Fruit fly (Drosophila melanogaster) whole organism, embryonic: ENCODE measurements around the gene CG15818.

ENCODE experiments used
- Ada2b ChIP-seq: fragments of 200-800 bp; sonication (Bioruptor generic); IDR thresholded peaks from 2 replicates; pipeline ENCODE4 v1.3.6; 2022; ENCODE audit warnings: missing biosample characterization, missing genetic modification characterization
- Atf3 ChIP-seq: fragments of 200-800 bp; sonication (Bioruptor generic); optimal IDR thresholded peaks from 3 replicates; lab custom pipeline; 2016; ENCODE audit warnings: missing biosample characterization, missing genetic modification characterization
- Atf6 ChIP-seq: fragments of 200-800 bp; sonication (Bioruptor generic); IDR thresholded peaks from 2 replicates; pipeline ENCODE4 v1.3.6; 2022; ENCODE audit warnings: missing biosample characterization, missing genetic modification characterization
- CG10267 ChIP-seq: fragments of 200-800 bp; sonication (Bioruptor generic); optimal IDR thresholded peaks from 2 replicates; lab custom pipeline; 2018; ENCODE audit warnings: missing biosample characterization, mild to moderate bottlenecking, missing genetic modification characterization, moderate library complexity
- CG13287 ChIP-seq: fragments of 200-800 bp; sonication (Bioruptor generic); IDR thresholded peaks from 2 replicates; pipeline ENCODE4 v1.3.6; 2022; ENCODE audit warnings: missing biosample characterization, missing genetic modification characterization; ENCODE audit not compliant: partially characterized antibody
- CG13894 ChIP-seq: fragments of 200-800 bp; sonication (Bioruptor generic); optimal IDR thresholded peaks from 3 replicates; lab custom pipeline; 2018; ENCODE audit warnings: missing biosample characterization, mild to moderate bottlenecking, missing genetic modification characterization, moderate library complexity
- CG15269 ChIP-seq: fragments of 200-800 bp; sonication (Bioruptor generic); optimal IDR thresholded peaks from 2 replicates; lab custom pipeline; 2018; ENCODE audit warnings: missing biosample characterization, mild to moderate bottlenecking, missing genetic modification characterization, moderate library complexity
- CG15514 ChIP-seq: fragments of 200-800 bp; sonication (Bioruptor generic); optimal IDR thresholded peaks from 3 replicates; lab custom pipeline; 2017; ENCODE audit warnings: missing biosample characterization, missing genetic modification characterization, mild to moderate bottlenecking, moderate library complexity, missing genetic modification reagents
- CG1602 ChIP-seq: fragments of 200-800 bp; sonication (Bioruptor generic); optimal IDR thresholded peaks from 3 replicates; lab custom pipeline; 2016; ENCODE audit warnings: missing biosample characterization, missing genetic modification characterization
- CG17568 ChIP-seq: fragments of 200-800 bp; sonication (Bioruptor generic); optimal IDR thresholded peaks from 2 replicates; lab custom pipeline; 2018; ENCODE audit warnings: missing biosample characterization, mild to moderate bottlenecking, missing genetic modification characterization, moderate library complexity
- CG18619 ChIP-seq: fragments of 200-800 bp; sonication (Bioruptor generic); optimal IDR thresholded peaks from 3 replicates; lab custom pipeline; 2017; ENCODE audit warnings: missing biosample characterization, mild to moderate bottlenecking, missing genetic modification characterization
- CG4282 ChIP-seq: fragments of 200-800 bp; sonication (Bioruptor generic); optimal IDR thresholded peaks from 2 replicates; lab custom pipeline; 2016; ENCODE audit warnings: missing biosample characterization, missing genetic modification characterization
- CG5245 ChIP-seq: fragments of 200-800 bp; sonication (Bioruptor generic); optimal IDR thresholded peaks from 3 replicates; lab custom pipeline; 2016; ENCODE audit warnings: missing biosample characterization, missing genetic modification characterization
- CG5953 ChIP-seq: fragments of 200-800 bp; sonication (Bioruptor generic); IDR thresholded peaks from 2 replicates; pipeline ENCODE4 v1.3.6; 2022; ENCODE audit warnings: missing biosample characterization, missing genetic modification characterization
- CG6272 ChIP-seq: fragments of 200-800 bp; sonication (Bioruptor generic); IDR thresholded peaks from 2 replicates; pipeline ENCODE4 v1.3.6; 2022; ENCODE audit warnings: missing biosample characterization, missing genetic modification characterization
- CG6765 ChIP-seq: fragments of 200-800 bp; sonication (Bioruptor generic); optimal IDR thresholded peaks from 3 replicates; lab custom pipeline; 2017; ENCODE audit warnings: missing biosample characterization, mild to moderate bottlenecking, missing genetic modification characterization
- CG7372 ChIP-seq: fragments of 200-800 bp; sonication (Bioruptor generic); IDR thresholded peaks from 2 replicates; pipeline ENCODE4 v1.3.6; 2022; ENCODE audit warnings: missing biosample characterization, missing genetic modification characterization
- CG7963 ChIP-seq: fragments of 200-800 bp; sonication (Bioruptor generic); IDR thresholded peaks from 3 replicates; pipeline ENCODE4 v1.3.6; 2022; ENCODE audit warnings: missing biosample characterization, missing genetic modification characterization; ENCODE audit not compliant: partially characterized antibody
- CHES-1-like ChIP-seq: fragments of 200-800 bp; sonication (Bioruptor generic); optimal IDR thresholded peaks from 2 replicates; lab custom pipeline; 2016; ENCODE audit warnings: missing biosample characterization, missing genetic modification characterization
- CkIIα-i1 ChIP-seq: fragments of 200-800 bp; sonication (Bioruptor generic); IDR thresholded peaks from 2 replicates; pipeline ENCODE4 v1.3.6; 2022; ENCODE audit warnings: missing biosample characterization, missing genetic modification characterization
- D ChIP-seq, 2 experiments: fragments of 200-800 bp in 1 of 2; fragments of >200 bp in 1 of 2; sonication (Bioruptor generic) in 1 of 2; optimal IDR thresholded peaks; 2 replicates in 1 of 2; 3 replicates in 1 of 2; lab custom pipeline; 2017; ENCODE audit warnings: mild to moderate bottlenecking in 1 of 2, missing biosample characterization in 1 of 2, missing genetic modification characterization in 1 of 2, missing genetic modification reagents in 1 of 2
- Dek ChIP-seq: fragments of 200-800 bp; sonication (Bioruptor generic); optimal IDR thresholded peaks from 3 replicates; lab custom pipeline; 2019; ENCODE audit warnings: missing biosample characterization, mild to moderate bottlenecking, missing genetic modification characterization, moderate library complexity
- E2f2 ChIP-seq: fragments of 200-800 bp; sonication (Bioruptor generic); IDR thresholded peaks from 2 replicates; pipeline ENCODE4 v1.3.6; 2022; ENCODE audit warnings: missing biosample characterization, missing genetic modification characterization
- Fer1 ChIP-seq: fragments of 200-800 bp; sonication (Bioruptor generic); optimal IDR thresholded peaks from 2 replicates; lab custom pipeline; 2017; ENCODE audit warnings: missing biosample characterization, mild to moderate bottlenecking, missing genetic modification characterization
- Fer3 ChIP-seq: fragments of 200-800 bp; sonication (Bioruptor generic); optimal IDR thresholded peaks from 2 replicates; lab custom pipeline; 2018; ENCODE audit warnings: missing biosample characterization, mild to moderate bottlenecking, missing genetic modification characterization, moderate library complexity
- HLHmδ ChIP-seq: fragments of 200-800 bp; sonication (Bioruptor generic); optimal IDR thresholded peaks from 2 replicates; lab custom pipeline; 2018; ENCODE audit warnings: missing biosample characterization, mild to moderate bottlenecking, missing genetic modification characterization, moderate library complexity
- NC2α ChIP-seq: fragments of 200-800 bp; sonication (Bioruptor generic); optimal IDR thresholded peaks from 2 replicates; lab custom pipeline; 2016; ENCODE audit warnings: missing biosample characterization, missing genetic modification characterization
- NfI ChIP-seq: fragments of 200-800 bp; sonication (Bioruptor generic); optimal IDR thresholded peaks from 3 replicates; lab custom pipeline; 2018; ENCODE audit warnings: missing biosample characterization, mild to moderate bottlenecking, missing genetic modification characterization, moderate library complexity
- Poxn ChIP-seq: fragments of 200-800 bp; sonication (Bioruptor generic); IDR thresholded peaks from 2 replicates; pipeline ENCODE4 v1.3.6; 2022; ENCODE audit warnings: missing biosample characterization, missing genetic modification characterization
- Ptx1 ChIP-seq: fragments of 200-800 bp; sonication (Bioruptor generic); IDR thresholded peaks from 2 replicates; pipeline ENCODE4 v1.3.6; 2022; ENCODE audit warnings: missing biosample characterization, missing genetic modification characterization
- cato ChIP-seq: fragments of 200-800 bp; sonication (Bioruptor generic); optimal IDR thresholded peaks from 2 replicates; lab custom pipeline; 2016; ENCODE audit warnings: missing biosample characterization, missing genetic modification characterization, borderline replicate concordance
- chif ChIP-seq, 2 experiments: fragments of 200-800 bp; sonication (Bioruptor generic); optimal IDR thresholded peaks; 3 replicates each; lab custom pipeline; 2016; ENCODE audit warnings: missing biosample characterization in 2 of 2, missing genetic modification characterization in 2 of 2
- chm ChIP-seq: fragments of 200-800 bp; sonication (Bioruptor generic); IDR thresholded peaks from 2 replicates; pipeline ENCODE4 v1.3.6; 2022; ENCODE audit warnings: missing biosample characterization, missing genetic modification characterization
- ci ChIP-seq: fragments of 200-800 bp; sonication (Bioruptor generic); IDR thresholded peaks from 3 replicates; pipeline ENCODE4 v1.3.6; 2022; ENCODE audit warnings: missing biosample characterization, missing genetic modification characterization
- corto ChIP-seq: fragments of 200-800 bp; sonication (Bioruptor generic); optimal IDR thresholded peaks from 2 replicates; lab custom pipeline; 2016; ENCODE audit warnings: missing biosample characterization, mild to moderate bottlenecking, missing genetic modification characterization, moderate library complexity
- fru ChIP-seq: fragments of >200 bp; optimal IDR thresholded peaks from 2 replicates; lab custom pipeline; 2017
- gsb ChIP-seq: fragments of 200-800 bp; sonication (Bioruptor generic); IDR thresholded peaks from 2 replicates; pipeline ENCODE4 v1.3.6; 2022; ENCODE audit warnings: missing biosample characterization, missing genetic modification characterization
- hb ChIP-seq: fragments of 200-800 bp; sonication (Bioruptor generic); IDR thresholded peaks from 3 replicates; pipeline ENCODE4 v1.3.6; 2022; ENCODE audit warnings: missing biosample characterization, missing genetic modification characterization; ENCODE audit not compliant: partially characterized antibody
- kah ChIP-seq: fragments of 200-800 bp; sonication (Bioruptor generic); optimal IDR thresholded peaks from 2 replicates; lab custom pipeline; 2018; ENCODE audit warnings: missing biosample characterization, mild to moderate bottlenecking, missing genetic modification characterization
- knrl ChIP-seq: fragments of 200-800 bp; sonication (Bioruptor generic); IDR thresholded peaks from 3 replicates; pipeline ENCODE4 v1.3.6; 2022; ENCODE audit warnings: missing biosample characterization, missing genetic modification characterization; ENCODE audit not compliant: partially characterized antibody
- maf-S ChIP-seq: fragments of 200-800 bp; sonication (Bioruptor generic); optimal IDR thresholded peaks from 2 replicates; lab custom pipeline; 2016; ENCODE audit warnings: missing biosample characterization, missing genetic modification characterization
- nmo ChIP-seq: fragments of 200-800 bp; sonication (Bioruptor generic); optimal IDR thresholded peaks from 2 replicates; lab custom pipeline; 2018; ENCODE audit warnings: missing biosample characterization, mild to moderate bottlenecking, missing genetic modification characterization, moderate library complexity
- pb ChIP-seq: fragments of 200-800 bp; sonication (Bioruptor generic); optimal IDR thresholded peaks from 3 replicates; lab custom pipeline; 2016; ENCODE audit warnings: missing biosample characterization, missing genetic modification characterization
- pho ChIP-seq: fragments of 200-800 bp; sonication (Bioruptor generic); optimal IDR thresholded peaks from 2 replicates; lab custom pipeline; 2016; ENCODE audit warnings: missing biosample characterization, missing genetic modification characterization
- pum ChIP-seq: fragments of 200-800 bp; sonication (Bioruptor generic); optimal IDR thresholded peaks from 2 replicates; lab custom pipeline; 2016; ENCODE audit warnings: missing biosample characterization, missing genetic modification characterization
- slp2 ChIP-seq: fragments of 200-800 bp; sonication (Bioruptor generic); optimal IDR thresholded peaks from 2 replicates; lab custom pipeline; 2016; ENCODE audit warnings: missing biosample characterization, missing genetic modification characterization
- ttk ChIP-seq: fragments of 200-800 bp; sonication (Bioruptor generic); IDR thresholded peaks from 2 replicates; pipeline ENCODE4 v2.1.2; 2022; ENCODE audit warnings: missing biosample characterization, missing genetic modification characterization
- zen2 ChIP-seq: fragments of 200-800 bp; sonication (Bioruptor generic); IDR thresholded peaks from 3 replicates; pipeline ENCODE4 v1.3.6; 2022; ENCODE audit warnings: missing biosample characterization, missing genetic modification characterization; ENCODE audit not compliant: partially characterized antibody

CG15818 gene

dm6 chr2L:7436492-7437324, 26.0 kb downstream of the CG15818 start (continued):
- TF ChIP-seq NfI = peak; percentile 54
- TF ChIP-seq knrl (GFP tag; lab: Robert Waterston, UW) = no peak
- TF ChIP-seq kah (GFP tag; lab: Kevin White, UChicago) = peak; percentile 6
- peak; percentile 52 for TF ChIP-seq CG4282 (GFP tag; lab: Kevin White, UChicago)
- no peak for TF ChIP-seq CG13287
- no peak for TF ChIP-seq CG7963 (GFP tag; lab: Robert Waterston, UW)
- TF ChIP-seq CG17568 (GFP tag; lab: Kevin White, UChicago) = peak; percentile 79
- TF ChIP-seq CG15514 (GFP tag; lab: Kevin White, UChicago) = peak; percentile 91
- peak; percentile 75 for TF ChIP-seq Fer1
- peak; percentile 68 for TF ChIP-seq CG15269 (tag; lab: Kevin White, UChicago)
- peak; percentile 92 for TF ChIP-seq ci (GFP tag; lab: Robert Waterston, UW)
- peak; percentile 89 for TF ChIP-seq Atf6
- TF ChIP-seq slp2 (GFP tag; lab: Kevin White, UChicago) = peak; percentile 54
- peak; percentile 85 for TF ChIP-seq Fer3
- peak; percentile 5 for TF ChIP-seq cato (GFP tag; lab: Kevin White, UChicago)
- TF ChIP-seq chm = no peak; the same call in 1 of the 2 replicates
- peak; percentile 32 to 66 for TF ChIP-seq chif (GFP tag; optimal IDR thresholded peaks at IDR 0.05; lab: Kevin White, UChicago)
- peak; percentile 76 for TF ChIP-seq CG18619 (GFP tag; lab: Kevin White, UChicago)
- no peak for TF ChIP-seq CG6272 (GFP tag; lab: Robert Waterston, UW)
- peak; percentile 33 for TF ChIP-seq CG5245 (GFP tag; lab: Kevin White, UChicago)
- peak; percentile 76 for TF ChIP-seq gsb (GFP tag; lab: Robert Waterston, UW)
- no peak for TF ChIP-seq D (optimal IDR thresholded peaks at IDR 0.05; lab: Kevin White, UChicago)
- TF ChIP-seq D (GFP tag; optimal IDR thresholded peaks at IDR 0.05; lab: Kevin White, UChicago) = no peak
- TF ChIP-seq CG6765 = peak; percentile 52
- TF ChIP-seq HLHmδ (GFP tag; lab: Kevin White, UChicago) = no peak
- TF ChIP-seq CG5953 (GFP tag; lab: Robert Waterston, UW) = peak; percentile 68
- peak; percentile 31; the same call in 1 of the 2 replicates for TF ChIP-seq ttk (GFP tag; lab: Robert Waterston, UW)
- peak; percentile 47 for TF ChIP-seq pum (GFP tag; lab: Kevin White, UChicago)
- TF ChIP-seq Poxn (GFP tag; lab: Robert Waterston, UW) = 0 out of 2 replicates have a peak, but pooled peaks have one; percentile 26
- no peak for TF ChIP-seq fru (lab: Kevin White, UChicago)
- no peak for TF ChIP-seq corto (GFP tag; lab: Kevin White, UChicago)
- peak; percentile 60 for TF ChIP-seq NC2α (GFP tag; lab: Kevin White, UChicago)
- peak; percentile 55; the same call in 1 of the 2 replicates for TF ChIP-seq CkIIα-i1 (GFP tag; lab: Robert Waterston, UW)
- peak; percentile 61 for TF ChIP-seq Ptx1 (GFP tag; lab: Robert Waterston, UW)
- TF ChIP-seq zen2 (GFP tag; lab: Robert Waterston, UW) = no peak
- TF ChIP-seq pho = peak; percentile 75
- peak; percentile 44 for TF ChIP-seq pb
- no peak for TF ChIP-seq nmo (GFP tag; lab: Kevin White, UChicago)
- peak; percentile 82 for TF ChIP-seq CHES-1-like
- TF ChIP-seq CG7372 (GFP tag; lab: Robert Waterston, UW) = peak; percentile 54; the same call in 1 of the 2 replicates
- peak; percentile 36 for TF ChIP-seq CG1602 (GFP tag; lab: Kevin White, UChicago)
- TF ChIP-seq Dek = peak; percentile 81
- TF ChIP-seq CG13894 = peak; percentile 67
- TF ChIP-seq hb (GFP tag; lab: Robert Waterston, UW) = no peak
- peak; percentile 27 for TF ChIP-seq Atf3 (GFP tag; lab: Kevin White, UChicago)
- TF ChIP-seq maf-S (GFP tag; lab: Kevin White, UChicago) = peak; percentile 73
- TF ChIP-seq E2f2 (GFP tag; lab: Robert Waterston, UW) = peak; percentile 44; the same call in 1 of the 2 replicates
- TF ChIP-seq CG10267 (tag; lab: Kevin White, UChicago) = peak; percentile 45
- peak; percentile 37; the same call in 1 of the 2 replicates for TF ChIP-seq Ada2b (GFP tag; lab: Robert Waterston, UW)
